Worm (Caenorhabditis elegans): Measurements from ENCODE around the gene fipr-2.

DNA sequence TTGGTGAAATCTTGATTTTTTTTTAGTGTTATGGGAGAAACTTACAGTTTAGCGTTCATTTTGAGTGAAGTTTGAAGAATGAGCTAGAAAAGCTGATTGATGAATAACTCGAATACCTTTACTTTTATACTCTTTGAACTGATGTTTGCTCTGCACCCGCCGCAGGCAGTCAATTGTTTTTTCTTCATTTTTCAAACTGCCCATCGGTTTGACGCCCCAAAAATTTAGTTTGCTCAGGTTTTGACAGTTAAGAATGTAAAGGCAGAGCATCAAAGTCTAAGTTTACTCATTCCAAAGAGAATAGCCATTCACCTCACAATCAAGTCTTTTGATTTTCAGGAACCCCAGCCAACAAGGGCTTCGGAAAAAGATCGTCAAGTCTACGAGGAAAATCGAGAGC, 3.5 kb upstream of the fipr-2 start, which contains the start of gene fipr-1:
- TF ChIP-seq zip-8 (tag; optimal IDR thresholded peaks at IDR 0.05) (no peak), unc-39 (tag; optimal IDR thresholded peaks at IDR 0.05) (no peak), snpc-4 (tag; optimal IDR thresholded peaks at IDR 0.05) (no peak), ztf-11 (tag; optimal IDR thresholded peaks at IDR 0.05) (no peak), elt-3 (tag; optimal IDR thresholded peaks at IDR 0.05) (no peak), hlh-1 (tag; optimal IDR thresholded peaks at IDR 0.05) (no peak)

Data from whole organism, mixed stage, embryonic.